Worm (Caenorhabditis elegans) whole organism, L2 larva: ENCODE measurements around the gene Y45G5AM.4.

ENCODE experiments used
- ama-1 ChIP-seq: fragments of 150-350 bp; optimal IDR thresholded peaks from 2 replicates; lab custom pipeline; 2018; ENCODE audit warnings: inconsistent platforms
- egl-27 ChIP-seq: sonication (generic microtip); optimal IDR thresholded peaks from 3 replicates; lab custom pipeline; 2017; ENCODE audit warnings: missing biosample characterization, missing genetic modification reagents, missing genetic modification characterization
- nhr-11 ChIP-seq: fragments of 150-350 bp; optimal IDR thresholded peaks from 2 replicates; lab custom pipeline; 2014; ENCODE audit warnings: missing biosample characterization, missing genetic modification characterization
- nhr-25 ChIP-seq: fragments of 150-350 bp; sonication (generic microtip); optimal IDR thresholded peaks from 3 replicates; lab custom pipeline; 2014; ENCODE audit warnings: missing biosample characterization, missing genetic modification characterization
- sma-3 ChIP-seq: sonication (generic microtip); optimal IDR thresholded peaks from 2 replicates; lab custom pipeline; 2016; ENCODE audit warnings: missing genetic modification reagents, missing genetic modification characterization, missing compliant biosample characterization
- unc-55 ChIP-seq: fragments of 150-350 bp; sonication (generic microtip); optimal IDR thresholded peaks from 3 replicates; lab custom pipeline; 2014; ENCODE audit warnings: missing biosample characterization, missing genetic modification reagents, missing genetic modification characterization
- unc-62 ChIP-seq: fragments of 150-350 bp; optimal IDR thresholded peaks from 2 replicates; lab custom pipeline; 2014; ENCODE audit warnings: missing biosample characterization, missing genetic modification reagents, missing genetic modification characterization
- ztf-11 ChIP-seq: sonication (generic microtip); optimal IDR thresholded peaks from 2 replicates; lab custom pipeline; 2017; ENCODE audit warnings: missing biosample characterization, missing genetic modification characterization

DNA sequence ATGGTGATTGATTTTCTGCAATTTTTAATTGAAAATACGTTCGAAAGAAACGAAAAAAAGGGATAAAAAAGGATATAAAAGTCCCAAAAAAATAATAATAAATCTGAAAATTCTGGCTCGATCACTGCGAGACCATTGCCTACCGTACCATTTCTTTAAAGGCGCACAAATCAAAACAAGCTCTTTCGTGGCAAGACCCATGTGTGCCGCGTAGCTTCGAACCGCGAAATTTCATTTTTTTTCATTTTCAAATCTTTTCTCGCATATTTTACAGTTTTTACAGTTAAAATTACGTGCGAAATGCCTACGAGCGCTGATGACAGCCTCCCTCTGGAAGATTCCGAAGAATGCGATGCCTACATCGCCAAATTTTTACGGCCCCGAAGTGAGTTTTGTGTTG lies 12.6 kb downstream of the Y45G5AM.4 start, which contains the start of the genes coh-4 and pid-5:
- no peak for TF ChIP-seq egl-27
- TF ChIP-seq unc-62: no peak
- no peak for TF ChIP-seq nhr-11 (tag; lab: Kevin White, UChicago)
- no peak for TF ChIP-seq ama-1
- no peak for TF ChIP-seq sma-3 (GFP tag; lab: Kevin White, UChicago)
- no peak for TF ChIP-seq unc-55 (GFP tag; lab: Kevin White, UChicago)
- TF ChIP-seq ztf-11 (tag; lab: Kevin White, UChicago): no peak
- TF ChIP-seq nhr-25: no peak
